Fruit fly (Drosophila melanogaster): Measurements from ENCODE around the gene nmo.

DNA sequence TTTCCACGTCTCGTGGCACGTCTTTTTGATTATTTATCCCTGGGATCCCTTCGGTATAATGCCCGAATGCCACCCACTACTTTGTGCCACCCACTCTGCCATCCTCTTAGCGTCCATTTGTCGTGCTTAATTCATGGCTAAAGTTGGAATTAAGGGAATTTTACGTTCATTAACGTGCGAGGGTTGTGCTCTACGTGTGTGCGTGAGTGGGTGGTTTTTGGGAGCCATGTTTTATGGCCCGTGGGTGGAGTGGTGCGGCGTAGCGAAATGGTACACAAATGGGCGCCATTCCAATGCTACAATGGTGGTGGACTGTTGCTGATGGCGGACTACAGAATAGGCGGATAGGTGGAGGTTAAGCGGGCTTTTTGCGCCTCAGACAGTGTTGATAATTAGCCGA is 11.6 kb upstream of the nmo start:
- no peak for TF ChIP-seq psq (optimal IDR thresholded peaks at IDR 0.05)
- TF ChIP-seq h (optimal IDR thresholded peaks at IDR 0.05): no peak
- TF ChIP-seq Sin3A (optimal IDR thresholded peaks at IDR 0.05): no peak
- no peak for TF ChIP-seq Myc (optimal IDR thresholded peaks at IDR 0.05)
- TF ChIP-seq ttk (optimal IDR thresholded peaks at IDR 0.05): no peak
